Worm (Caenorhabditis elegans) whole organism, young adult: ENCODE data around the gene T28C6.8.
A peak's percentile ranks its signal among the peaks of the same experiment; 100 is the strongest.

ENCODE experiments used
- D2030.7 ChIP-seq: fragments of 200-800 bp; sonication (Bioruptor generic); IDR thresholded peaks from 2 replicates; pipeline ENCODE4 v1.3.6; 2022; ENCODE audit warnings: missing genetic modification reagents, missing genetic modification characterization, missing compliant biosample characterization
- F22D6.2 ChIP-seq: sonication (generic microtip); optimal IDR thresholded peaks from 2 replicates; lab custom pipeline; 2016; ENCODE audit warnings: mild to moderate bottlenecking, missing genetic modification characterization, missing compliant biosample characterization
- F23B12.7 ChIP-seq: sonication (generic microtip); optimal IDR thresholded peaks from 2 replicates; lab custom pipeline; 2017; ENCODE audit warnings: missing genetic modification characterization, mild to moderate bottlenecking, missing compliant biosample characterization, antibody characterized with exemption, moderate library complexity; ENCODE audit not compliant: insufficient read depth
- F49E8.2 ChIP-seq: sonication (generic microtip); optimal IDR thresholded peaks from 3 replicates; lab custom pipeline; 2017; ENCODE audit warnings: missing genetic modification characterization, mild to moderate bottlenecking, missing compliant biosample characterization, antibody characterized with exemption, moderate library complexity; ENCODE audit not compliant: insufficient read depth
- F52B5.7 ChIP-seq: sonication (generic microtip); optimal IDR thresholded peaks from 2 replicates; lab custom pipeline; 2016; ENCODE audit warnings: mild to moderate bottlenecking, missing genetic modification characterization, missing compliant biosample characterization
- F57A8.1 ChIP-seq: fragments of 200-800 bp; sonication (Bioruptor generic); optimal IDR thresholded peaks from 2 replicates; lab custom pipeline; 2018; ENCODE audit warnings: mild to moderate bottlenecking, missing genetic modification characterization, moderate library complexity, missing compliant biosample characterization
- Y53F4B.3 ChIP-seq: fragments of 200-800 bp; sonication (Bioruptor generic); IDR thresholded peaks from 2 replicates; pipeline ENCODE4 v1.3.6; 2022; ENCODE audit warnings: missing genetic modification reagents, missing genetic modification characterization, missing compliant biosample characterization
- Y79H2A.3 ChIP-seq: fragments of 200-800 bp; sonication (Bioruptor generic); conservative IDR thresholded peaks from 2 replicates; pipeline ENCODE4 v1.3.6; 2022; ENCODE audit warnings: missing genetic modification reagents, missing genetic modification characterization, missing compliant biosample characterization
- Y95B8A.8 ChIP-seq: fragments of 200-800 bp; sonication (Bioruptor generic); IDR thresholded peaks from 2 replicates; pipeline ENCODE4 v1.3.6; 2022; ENCODE audit warnings: missing genetic modification reagents, missing genetic modification characterization, missing compliant biosample characterization
- ZK185.1 ChIP-seq: sonication (generic microtip); optimal IDR thresholded peaks from 2 replicates; lab custom pipeline; 2016; ENCODE audit warnings: mild to moderate bottlenecking, missing genetic modification characterization, missing compliant biosample characterization; ENCODE audit not compliant: poor library complexity, severe bottlenecking
- atf-7 ChIP-seq: sonication (generic microtip); optimal IDR thresholded peaks from 2 replicates; lab custom pipeline; 2017; ENCODE audit warnings: mild to moderate bottlenecking, missing genetic modification characterization, missing compliant biosample characterization
- athp-1 ChIP-seq: sonication (generic microtip); optimal IDR thresholded peaks from 2 replicates; lab custom pipeline; 2017; ENCODE audit warnings: mild to moderate bottlenecking, missing genetic modification characterization, missing compliant biosample characterization
- bed-1 ChIP-seq: fragments of 200-800 bp; sonication (Bioruptor generic); IDR thresholded peaks from 2 replicates; pipeline ENCODE4 v1.3.6; 2022; ENCODE audit warnings: missing genetic modification reagents, missing genetic modification characterization, missing compliant biosample characterization
- bed-2 ChIP-seq: fragments of 200-800 bp; sonication (Bioruptor generic); IDR thresholded peaks from 2 replicates; pipeline ENCODE4 v1.3.6; 2022; ENCODE audit warnings: missing genetic modification reagents, missing genetic modification characterization, missing compliant biosample characterization
- ceh-27 ChIP-seq: fragments of 200-800 bp; sonication (Bioruptor generic); optimal IDR thresholded peaks from 2 replicates; lab custom pipeline; 2018; ENCODE audit warnings: mild to moderate bottlenecking, missing genetic modification characterization, moderate library complexity, missing compliant biosample characterization
- ceh-58 ChIP-seq: fragments of 200-800 bp; sonication (Bioruptor generic); IDR thresholded peaks from 2 replicates; pipeline ENCODE4 v1.3.6; 2022; ENCODE audit warnings: missing genetic modification characterization, missing compliant biosample characterization
- dox-1 ChIP-seq: fragments of 200-800 bp; sonication (Bioruptor generic); IDR thresholded peaks from 2 replicates; pipeline ENCODE4 v1.3.6; 2022; ENCODE audit warnings: missing genetic modification reagents, missing genetic modification characterization, missing compliant biosample characterization
- ekl-4 ChIP-seq: fragments of 200-800 bp; sonication (Bioruptor generic); IDR thresholded peaks from 2 replicates; pipeline ENCODE4 v1.3.6; 2022; ENCODE audit warnings: missing genetic modification reagents, missing genetic modification characterization, missing compliant biosample characterization
- hlh-26 ChIP-seq: fragments of 200-800 bp; sonication (Bioruptor generic); conservative IDR thresholded peaks from 2 replicates; pipeline ENCODE4 v1.3.6; 2022; ENCODE audit warnings: missing genetic modification reagents, missing genetic modification characterization, missing compliant biosample characterization
- hsf-1 ChIP-seq: fragments of 200-800 bp; sonication (Bioruptor generic); IDR thresholded peaks from 2 replicates; pipeline ENCODE4 v1.3.6; 2022; ENCODE audit warnings: missing genetic modification reagents, missing genetic modification characterization, missing compliant biosample characterization
- lir-1 ChIP-seq: fragments of 200-800 bp; sonication (Bioruptor generic); conservative IDR thresholded peaks from 2 replicates; pipeline ENCODE4 v1.3.6; 2022; ENCODE audit warnings: missing genetic modification reagents, missing genetic modification characterization, missing compliant biosample characterization
- lsl-1 ChIP-seq: fragments of 200-800 bp; sonication (Bioruptor generic); optimal IDR thresholded peaks from 2 replicates; lab custom pipeline; 2018; ENCODE audit warnings: mild to moderate bottlenecking, missing genetic modification characterization, moderate library complexity, missing compliant biosample characterization
- madf-3 ChIP-seq: fragments of 200-800 bp; sonication (Bioruptor generic); IDR thresholded peaks from 2 replicates; pipeline ENCODE4 v1.3.6; 2022; ENCODE audit warnings: missing genetic modification reagents, missing genetic modification characterization, missing compliant biosample characterization
- madf-8 ChIP-seq: fragments of 200-800 bp; sonication (Bioruptor generic); conservative IDR thresholded peaks from 2 replicates; pipeline ENCODE4 v1.3.6; 2022; ENCODE audit warnings: missing genetic modification reagents, missing genetic modification characterization, missing compliant biosample characterization
- mcd-1 ChIP-seq: fragments of 200-800 bp; sonication (Bioruptor generic); IDR thresholded peaks from 2 replicates; pipeline ENCODE4 v1.3.6; 2022; ENCODE audit warnings: missing genetic modification reagents, missing genetic modification characterization, missing compliant biosample characterization
- mel-28 ChIP-seq: sonication (generic microtip); optimal IDR thresholded peaks from 2 replicates; lab custom pipeline; 2016; ENCODE audit warnings: borderline replicate concordance, mild to moderate bottlenecking, missing genetic modification characterization, missing compliant biosample characterization
- mes-4 ChIP-seq: sonication (generic microtip); optimal IDR thresholded peaks from 2 replicates; lab custom pipeline; 2016; ENCODE audit warnings: missing genotype, missing genetic modification characterization, missing compliant biosample characterization
- nfyb-1 ChIP-seq: fragments of 200-800 bp; sonication (Bioruptor generic); IDR thresholded peaks from 2 replicates; pipeline ENCODE4 v1.3.6; 2022; ENCODE audit warnings: missing genetic modification reagents, missing genetic modification characterization, missing compliant biosample characterization
- nhr-27 ChIP-seq: fragments of 200-800 bp; sonication (Bioruptor generic); optimal IDR thresholded peaks from 2 replicates; lab custom pipeline; 2018; ENCODE audit warnings: mild to moderate bottlenecking, missing genetic modification characterization, moderate library complexity, missing compliant biosample characterization
- nhr-80 ChIP-seq: sonication (generic microtip); optimal IDR thresholded peaks from 2 replicates; lab custom pipeline; 2016; ENCODE audit warnings: missing genetic modification characterization, missing compliant biosample characterization
- nhr-90 ChIP-seq: sonication (generic microtip); optimal IDR thresholded peaks from 2 replicates; lab custom pipeline; 2016; ENCODE audit warnings: missing genotype, mild to moderate bottlenecking, missing genetic modification characterization, missing compliant biosample characterization
- snpc-1.3 ChIP-seq: sonication (generic microtip); optimal IDR thresholded peaks from 2 replicates; lab custom pipeline; 2017; ENCODE audit warnings: missing genetic modification characterization, mild to moderate bottlenecking, missing compliant biosample characterization, antibody characterized with exemption, moderate library complexity, missing genotype, missing genetic modification reagents; ENCODE audit not compliant: insufficient read depth
- sptf-2 ChIP-seq: fragments of 200-800 bp; sonication (Bioruptor generic); optimal IDR thresholded peaks from 2 replicates; lab custom pipeline; 2018; ENCODE audit warnings: mild to moderate bottlenecking, missing genetic modification characterization, missing compliant biosample characterization
- unc-130 ChIP-seq: sonication (generic microtip); optimal IDR thresholded peaks from 2 replicates; lab custom pipeline; 2016; ENCODE audit warnings: missing genetic modification reagents, missing genetic modification characterization, missing compliant biosample characterization
- unc-62 ChIP-seq: fragments of 150-350 bp; optimal IDR thresholded peaks from 2 replicates; lab custom pipeline; 2014; ENCODE audit warnings: missing biosample characterization, missing genetic modification reagents, missing genetic modification characterization
- zim-3 ChIP-seq: sonication (generic microtip); optimal IDR thresholded peaks from 2 replicates; lab custom pipeline; 2017; ENCODE audit warnings: mild to moderate bottlenecking, missing genetic modification characterization, moderate library complexity, missing compliant biosample characterization

The T28C6.8 gene

DNA sequence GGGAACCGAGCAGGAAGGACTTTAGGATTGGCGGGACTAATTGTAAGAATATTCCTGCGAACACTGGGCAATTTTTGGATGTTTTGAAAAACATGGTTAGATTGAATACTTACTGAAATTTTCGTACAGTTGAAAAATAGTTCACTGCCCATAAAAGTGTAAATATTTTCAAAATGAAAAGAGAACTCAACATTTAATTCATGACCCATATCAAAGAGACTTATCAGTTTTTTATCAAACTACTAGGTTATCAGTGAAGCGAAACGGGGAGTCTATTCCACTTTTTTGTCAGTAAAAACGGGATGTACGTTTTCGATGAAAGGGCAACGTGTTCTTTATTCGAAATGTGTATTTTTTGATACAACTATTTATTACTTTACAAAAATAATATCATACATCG lies 15.4 kb upstream of the T28C6.8 start:
- no peak for TF ChIP-seq F22D6.2 (tag; lab: Kevin White, UChicago)
- TF ChIP-seq ekl-4 (GFP tag; lab: Robert Waterston, UW): no peak
- peak; percentile 68 for TF ChIP-seq nhr-80 (tag; lab: Kevin White, UChicago)
- TF ChIP-seq, all 124 proteins: peak for 1

- TF ChIP-seq F23B12.7 (tag; lab: Kevin White, UChicago) (no peak), madf-3 (no peak), mes-4 (tag; lab: Kevin White, UChicago) (no peak), nhr-90 (no peak), F57A8.1 (no peak), snpc-1.3 (tag; lab: Kevin White, UChicago) (no peak), lir-1 (GFP tag; lab: Robert Waterston, UW) (no peak), Y79H2A.3 (no peak), D2030.7 (GFP tag; lab: Robert Waterston, UW) (no peak), lsl-1 (no peak), atf-7 (tag; lab: Kevin White, UChicago) (no peak), sptf-2 (GFP tag; lab: Kevin White, UChicago) (no peak)
Observed at ce11 chrIV:8844457-8844856, 13.9 kb upstream of the T28C6.8 start, which contains the start of gene T11B7.2. Gene T11B7.2, minus strand, starts transcription at chrIV:8844557.

DNA sequence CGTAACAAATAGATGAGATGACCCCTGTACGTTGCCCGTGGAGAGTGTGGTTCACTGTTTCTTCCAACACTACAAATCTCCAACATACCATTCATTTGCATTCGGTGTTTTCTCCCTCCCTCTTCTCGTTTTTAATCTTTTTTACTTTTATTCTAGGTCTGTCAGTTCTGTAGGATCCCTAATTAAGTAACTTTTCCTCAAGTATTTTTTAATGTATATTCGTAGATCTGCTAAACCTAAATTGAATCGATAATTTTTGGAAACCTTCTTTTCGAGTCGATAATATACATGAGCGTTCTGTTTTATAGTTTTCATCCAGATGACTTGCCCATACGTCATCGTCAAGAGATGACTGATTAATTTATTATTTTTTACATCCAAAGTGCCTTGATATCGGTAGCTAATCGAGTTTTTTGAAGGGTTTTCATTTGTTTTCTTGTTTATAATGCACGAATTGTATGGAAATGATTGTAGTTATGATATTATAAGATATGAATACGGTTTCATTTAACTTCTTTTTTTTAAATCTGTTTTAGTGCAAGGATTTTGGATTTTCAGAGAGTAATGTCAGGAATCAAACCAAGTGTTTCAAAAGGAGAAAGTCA lies 9.7 kb upstream of the T28C6.8 start, which contains the start of the genes T28C6.11 and T11B7.1:
Gene T28C6.11, minus strand, starts transcription at position 101 of the 605 bp plus-strand sequence.
Gene T11B7.1, plus strand, starts transcription at position 555 of the 605 bp plus-strand sequence.
- TF ChIP-seq bed-2 (GFP tag; lab: Robert Waterston, UW) (no peak), dox-1 (GFP tag; lab: Robert Waterston, UW) (no peak), ceh-58 (no peak), ZK185.1 (tag; lab: Kevin White, UChicago) (no peak), F52B5.7 (tag; lab: Kevin White, UChicago) (no peak), unc-62 (GFP tag; lab: Kevin White, UChicago) (no peak), lsl-1 (no peak), madf-8 (no peak), bed-1 (GFP tag; lab: Robert Waterston, UW) (no peak), mcd-1 (no peak), athp-1 (tag; lab: Kevin White, UChicago) (no peak), ceh-27 (no peak), mel-28 (tag; lab: Kevin White, UChicago) (no peak), hlh-26 (no peak), zim-3 (tag; lab: Kevin White, UChicago) (no peak), F49E8.2 (no peak)

DNA sequence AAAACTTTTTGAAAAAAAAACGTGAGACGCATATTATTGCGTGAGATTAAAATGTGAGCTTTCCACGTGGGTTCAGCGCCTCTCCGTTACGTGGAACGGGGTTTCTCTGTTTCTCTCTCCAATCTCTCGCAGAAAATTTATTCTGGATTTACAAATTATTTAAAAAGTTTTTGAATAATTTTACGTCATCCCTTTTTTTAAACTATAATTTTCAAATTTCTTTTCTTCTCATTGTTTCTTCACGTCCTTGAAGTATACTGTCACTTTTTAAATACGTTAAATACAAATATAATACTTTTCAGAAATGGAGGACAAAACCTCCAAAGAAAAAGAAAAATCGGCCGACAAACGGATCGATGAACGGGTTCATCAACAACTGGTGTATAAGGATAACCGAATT lies 3.0 kb downstream of the T28C6.8 start, which contains the start of gene T28C6.7:
Gene T28C6.7, plus strand, starts transcription at position 301 of the 400 bp plus-strand sequence.
- TF ChIP-seq hsf-1 (GFP tag; lab: Robert Waterston, UW) (no peak), unc-130 (GFP tag; lab: Kevin White, UChicago) (no peak), Y79H2A.3 (no peak), madf-3 (no peak), nfyb-1 (GFP tag; lab: Robert Waterston, UW) (no peak), ekl-4 (GFP tag; lab: Robert Waterston, UW) (no peak), unc-62 (GFP tag; lab: Kevin White, UChicago) (no peak), F57A8.1 (no peak), ZK185.1 (tag; lab: Kevin White, UChicago) (no peak), Y53F4B.3 (no peak), nhr-27 (tag; lab: Kevin White, UChicago) (no peak), Y95B8A.8 (GFP tag; lab: Robert Waterston, UW) (no peak)
- TF ChIP-seq, all 124 proteins: peak for 0
